Fruit fly (Drosophila melanogaster): ENCODE measurements around the gene Smg6.

The Smg6 gene

DNA sequence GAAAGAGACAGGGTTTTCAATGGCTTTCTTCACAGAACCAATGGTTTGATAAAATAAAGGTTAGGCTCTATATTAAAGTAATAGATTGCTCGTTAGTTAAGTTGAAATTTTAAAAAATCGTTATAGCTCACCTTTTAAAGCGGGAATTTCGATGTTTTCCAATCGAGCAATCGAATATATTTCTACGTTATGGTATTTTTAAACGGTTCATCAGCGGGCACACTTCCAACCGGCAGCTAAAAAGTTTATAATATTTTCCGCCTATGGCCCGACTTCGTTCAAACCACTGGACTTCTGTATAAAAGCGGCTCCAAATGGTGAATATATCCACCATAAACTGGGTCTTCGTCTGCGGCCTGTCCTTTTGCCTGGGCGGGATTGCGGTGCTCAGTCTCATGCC lies 10.2 kb downstream of the Smg6 start, which contains the start of gene beta4GalT7:
Gene beta4GalT7, plus strand, starts transcription at position 201 of the 400 bp plus-strand sequence.
- TF ChIP-seq CG9797 (GFP tag; optimal IDR thresholded peaks at IDR 0.05) = peak; percentile 56
- no peak for TF ChIP-seq CG12942 (GFP tag; optimal IDR thresholded peaks at IDR 0.05)
- no peak for TF ChIP-seq sqz (GFP tag; optimal IDR thresholded peaks at IDR 0.05)
- peak; percentile 7 for TF ChIP-seq trem (tag; optimal IDR thresholded peaks at IDR 0.05)
- no peak for TF ChIP-seq dimm (GFP tag; IDR thresholded peaks at IDR 0.05)
- peak; percentile 70 for TF ChIP-seq Dref (GFP tag; IDR thresholded peaks at IDR 0.05)
- TF ChIP-seq CG13287 (GFP tag; IDR thresholded peaks at IDR 0.05; ENCODE audit: partially characterized antibody) = peak; percentile 46; the same call in 1 of the 2 replicates
- TF ChIP-seq ftz-f1 (GFP tag; optimal IDR thresholded peaks at IDR 0.05) = no peak
- no peak for TF ChIP-seq MTF-1 (GFP tag; optimal IDR thresholded peaks at IDR 0.05; ENCODE audit: borderline replicate concordance)
- TF ChIP-seq CG34422 (GFP tag; IDR thresholded peaks at IDR 0.05) = peak; percentile 40; the same call in 1 of the 3 replicates
- no peak for TF ChIP-seq exex (tag; optimal IDR thresholded peaks at IDR 0.05)
- TF ChIP-seq MBD-R2 (GFP tag; IDR thresholded peaks at IDR 0.05) = peak; percentile 69
- peak; percentile 79 for TF ChIP-seq gfzf (GFP tag; optimal IDR thresholded peaks at IDR 0.05)
- peak; percentile 11 for TF ChIP-seq YL-1 (GFP tag; optimal IDR thresholded peaks at IDR 0.05)
- TF ChIP-seq BEAF-32 (GFP tag; optimal IDR thresholded peaks at IDR 0.05) = peak; percentile 26
- peak; percentile 57 for TF ChIP-seq pzg (GFP tag; optimal IDR thresholded peaks at IDR 0.05)
- TF ChIP-seq Taf1 (GFP tag; IDR thresholded peaks at IDR 0.05) = no peak
- TF ChIP-seq Dp (GFP tag; optimal IDR thresholded peaks at IDR 0.05) = peak; percentile 84
- TF ChIP-seq CG11560 (tag; IDR thresholded peaks at IDR 0.05) = peak; percentile 97
- no peak for TF ChIP-seq CG7271 (tag; optimal IDR thresholded peaks at IDR 0.05)
- TF ChIP-seq Rfx (GFP tag; IDR thresholded peaks at IDR 0.05) = no peak
- no peak for TF ChIP-seq CG1647 (GFP tag; optimal IDR thresholded peaks at IDR 0.05)
- no peak for TF ChIP-seq CG6689 (GFP tag; IDR thresholded peaks at IDR 0.05)
- TF ChIP-seq Scr (GFP tag; IDR thresholded peaks at IDR 0.05; ENCODE audit: partially characterized antibody) = peak; percentile 25; the same call in 1 of the 2 replicates
- no peak for TF ChIP-seq Usf (GFP tag; optimal IDR thresholded peaks at IDR 0.05)
- peak; percentile 57 for TF ChIP-seq CG2116 (GFP tag; optimal IDR thresholded peaks at IDR 0.05)
- peak; percentile 46 for TF ChIP-seq CG1603 (tag; optimal IDR thresholded peaks at IDR 0.05)
- TF ChIP-seq Hmr (GFP tag; optimal IDR thresholded peaks at IDR 0.05) = no peak
- TF ChIP-seq CG15514 (GFP tag; optimal IDR thresholded peaks at IDR 0.05) = peak; percentile 48
- peak; percentile 36 for TF ChIP-seq Med (GFP tag)
- peak; percentile 17 for TF ChIP-seq MESR4 (GFP tag; optimal IDR thresholded peaks at IDR 0.05)
- no peak for TF ChIP-seq mam (GFP tag; optimal IDR thresholded peaks at IDR 0.05)
- peak; percentile 87 for TF ChIP-seq E2f2 (GFP tag; IDR thresholded peaks at IDR 0.05)
- peak; percentile 10 for TF ChIP-seq Ets97D (GFP tag; optimal IDR thresholded peaks at IDR 0.05)
- TF ChIP-seq Adf1 (GFP tag; IDR thresholded peaks at IDR 0.05) = no peak
- no peak for TF ChIP-seq CG2678 (tag; optimal IDR thresholded peaks at IDR 0.05)
- TF ChIP-seq Myb (GFP tag; optimal IDR thresholded peaks at IDR 0.05) = peak; percentile 96
- TF ChIP-seq CG14710 (tag; optimal IDR thresholded peaks at IDR 0.05) = peak; percentile 6
- TF ChIP-seq amos (GFP tag; IDR thresholded peaks at IDR 0.05; ENCODE audit: partially characterized antibody) = peak; percentile 22; the same call in 1 of the 2 replicates

DNA sequence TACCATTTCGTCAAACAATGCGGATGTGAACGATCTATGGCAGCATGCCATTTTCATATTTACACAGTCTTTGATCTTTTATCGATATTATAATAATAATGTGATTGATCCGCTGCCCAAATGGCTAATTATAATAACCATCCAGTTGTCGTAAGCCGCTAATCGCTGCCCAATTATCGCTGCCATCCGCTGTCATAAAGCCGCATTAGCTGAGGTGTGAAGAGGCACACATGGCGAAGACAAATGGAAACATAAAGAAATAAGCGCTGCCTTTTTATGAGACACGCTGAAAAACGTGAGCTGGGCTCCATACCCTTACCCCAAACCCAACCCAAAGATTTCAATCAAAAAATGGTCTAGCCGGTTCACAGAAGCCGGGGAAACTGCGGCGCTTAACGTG lies 21.2 kb downstream of the Smg6 start:
- TF ChIP-seq Dad (GFP tag; optimal IDR thresholded peaks at IDR 0.05) = no peak
- TF ChIP-seq Meics (GFP tag; optimal IDR thresholded peaks at IDR 0.05) = no peak
- peak; percentile 11 for TF ChIP-seq Ets65A (GFP tag)
- TF ChIP-seq CoRest (tag; optimal IDR thresholded peaks at IDR 0.05) = no peak
- no peak for TF ChIP-seq sna (GFP tag; IDR thresholded peaks at IDR 0.05; ENCODE audit: partially characterized antibody)
- no peak for TF ChIP-seq NC2α (GFP tag; optimal IDR thresholded peaks at IDR 0.05)
- no peak for TF ChIP-seq psq (GFP tag; optimal IDR thresholded peaks at IDR 0.05)
- TF ChIP-seq H2.0 (GFP tag; IDR thresholded peaks at IDR 0.05) = no peak
- TF ChIP-seq CG12299 (tag; optimal IDR thresholded peaks at IDR 0.05) = no peak
- no peak for TF ChIP-seq dysf (GFP tag; IDR thresholded peaks at IDR 0.05)
- TF ChIP-seq ham (GFP tag; IDR thresholded peaks at IDR 0.05) = no peak
- no peak for TF ChIP-seq Stat92E (GFP tag; optimal IDR thresholded peaks at IDR 0.05)
- TF ChIP-seq Awh (GFP tag; IDR thresholded peaks at IDR 0.05) = 0 out of 2 replicates have a peak, but pooled peaks have one; percentile 25
- peak; percentile 96 for TF ChIP-seq oc (tag; optimal IDR thresholded peaks at IDR 0.05)

Data from whole organism, embryonic.